Fruit fly (Drosophila melanogaster): ENCODE measurements around the gene CG4991.

Gene CG4991

DNA sequence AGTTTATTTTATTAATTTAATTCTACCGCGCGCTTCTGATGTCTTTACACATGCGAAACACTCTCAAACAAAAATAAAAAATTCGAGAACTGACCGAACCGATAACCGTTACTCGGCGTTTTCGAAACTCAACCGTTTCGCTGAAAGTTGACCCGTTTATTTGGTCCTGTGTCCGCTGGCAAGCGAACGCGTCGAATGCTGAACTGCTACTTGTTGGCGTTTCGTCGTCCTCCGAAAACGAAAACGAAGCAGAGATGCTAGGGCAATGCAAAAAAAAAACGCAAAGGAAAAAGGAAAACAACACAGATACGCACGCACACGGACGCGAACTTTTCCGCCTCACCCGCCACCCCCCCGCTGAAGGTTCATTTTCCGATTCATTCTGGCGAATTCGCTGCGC lies 25.0 kb upstream of the CG4991 start, which contains the start of gene CG45002:
TSS of gene CG45002 (minus strand) at position 101 of the 400 bp plus-strand sequence.
- no peak for TF ChIP-seq OdsH (GFP tag; optimal IDR thresholded peaks at IDR 0.05)
- TF ChIP-seq woc (GFP tag; optimal IDR thresholded peaks at IDR 0.05), result no peak
- no peak for TF ChIP-seq Hnf4 (GFP tag; optimal IDR thresholded peaks at IDR 0.05)
- TF ChIP-seq CG32264 (GFP tag; optimal IDR thresholded peaks at IDR 0.05), result no peak
- TF ChIP-seq sage (GFP tag; optimal IDR thresholded peaks at IDR 0.05), result no peak

- TF ChIP-seq woc (GFP tag; optimal IDR thresholded peaks at IDR 0.05) (no peak), CrebA (GFP tag; optimal IDR thresholded peaks at IDR 0.05; ENCODE audit: borderline replicate concordance) (no peak), CG9705 (GFP tag; optimal IDR thresholded peaks at IDR 0.05) (no peak), CG32264 (GFP tag; optimal IDR thresholded peaks at IDR 0.05) (no peak), N (GFP tag; optimal IDR thresholded peaks at IDR 0.05) (no peak), Mio (GFP tag; optimal IDR thresholded peaks at IDR 0.05) (no peak), Sp1 (GFP tag; optimal IDR thresholded peaks at IDR 0.05) (no peak), Jra (GFP tag; optimal IDR thresholded peaks at IDR 0.05) (no peak), Hnf4 (GFP tag; optimal IDR thresholded peaks at IDR 0.05) (no peak), ey (GFP tag; optimal IDR thresholded peaks at IDR 0.05) (no peak), sv (GFP tag; optimal IDR thresholded peaks at IDR 0.05) (no peak), Rel (GFP tag; optimal IDR thresholded peaks at IDR 0.05) (no peak), Rel (tag; optimal IDR thresholded peaks at IDR 0.05) (no peak), usp (GFP tag; optimal IDR thresholded peaks at IDR 0.05) (no peak), Dfd (GFP tag; optimal IDR thresholded peaks at IDR 0.05) (no peak), psq (GFP tag; optimal IDR thresholded peaks at IDR 0.05) (no peak), Abd-B (GFP tag; optimal IDR thresholded peaks at IDR 0.05) (no peak)
Measured at dm6 chrX:17068423-17068822, 23.2 kb upstream of the CG4991 start, which contains the start of gene CG43077. Gene CG43077, minus strand, starts transcription at chrX:17068523.

dm6 chrX:17076449-17077289 lies 15.0 kb upstream of the CG4991 start:
- peak; percentile 39 for TF ChIP-seq N (GFP tag; optimal IDR thresholded peaks at IDR 0.05)
- no peak for TF ChIP-seq HLH106 (tag; optimal IDR thresholded peaks at IDR 0.05)

- TF ChIP-seq Abd-B (GFP tag; optimal IDR thresholded peaks at IDR 0.05) (peak; percentile 57), brk (GFP tag; optimal IDR thresholded peaks at IDR 0.05) (no peak), HLH106 (tag; optimal IDR thresholded peaks at IDR 0.05) (peak; percentile 46), Mio (GFP tag; optimal IDR thresholded peaks at IDR 0.05) (no peak), h (GFP tag; optimal IDR thresholded peaks at IDR 0.05) (no peak), foxo (GFP tag; optimal IDR thresholded peaks at IDR 0.05) (peak in 1 of 2 experiments; percentile 7), rgr (GFP tag; optimal IDR thresholded peaks at IDR 0.05) (peak; percentile 3), sage (GFP tag; optimal IDR thresholded peaks at IDR 0.05) (no peak), CG32264 (GFP tag; optimal IDR thresholded peaks at IDR 0.05) (no peak), woc (GFP tag; optimal IDR thresholded peaks at IDR 0.05) (peak; percentile 19), psq (GFP tag; optimal IDR thresholded peaks at IDR 0.05) (peak; percentile 95), CrebA (GFP tag; optimal IDR thresholded peaks at IDR 0.05; ENCODE audit: borderline replicate concordance) (no peak), sv (GFP tag; optimal IDR thresholded peaks at IDR 0.05) (no peak), N (GFP tag; optimal IDR thresholded peaks at IDR 0.05) (peak; percentile 86), GATAd (GFP tag; optimal IDR thresholded peaks at IDR 0.05) (no peak), CG9705 (GFP tag; optimal IDR thresholded peaks at IDR 0.05) (no peak), Sp1 (GFP tag; optimal IDR thresholded peaks at IDR 0.05) (peak; percentile 25), Rel (GFP tag; optimal IDR thresholded peaks at IDR 0.05) (no peak), Rel (tag; optimal IDR thresholded peaks at IDR 0.05) (peak; percentile 43), Myc (optimal IDR thresholded peaks at IDR 0.05) (peak; percentile 76), Hr78 (GFP tag; optimal IDR thresholded peaks at IDR 0.05) (no peak), OdsH (GFP tag; optimal IDR thresholded peaks at IDR 0.05) (no peak)
Measured at dm6 chrX:17077290-17078138, 14.1 kb upstream of the CG4991 start, which contains the start of gene wcy. Gene wcy, minus strand, starts transcription at chrX:17077897.
